Fruit fly (Drosophila melanogaster) whole organism, embryonic: Measurements from ENCODE around the gene CCHa2.

Source experiments
- Ada2b ChIP-seq: fragments of 200-800 bp; sonication (Bioruptor generic); IDR thresholded peaks from 2 replicates; pipeline ENCODE4 v1.3.6; 2022; ENCODE audit warnings: missing biosample characterization, missing genetic modification characterization
- B-H2 ChIP-seq: fragments of 200-800 bp; sonication (Bioruptor generic); optimal IDR thresholded peaks from 2 replicates; lab custom pipeline; 2018; ENCODE audit warnings: missing biosample characterization, mild to moderate bottlenecking, missing genetic modification characterization
- Blimp-1 ChIP-seq: fragments of 200-800 bp; sonication (Bioruptor generic); optimal IDR thresholded peaks from 3 replicates; lab custom pipeline; 2018; ENCODE audit warnings: missing biosample characterization, missing genetic modification characterization, mild to moderate bottlenecking, moderate library complexity, missing genetic modification reagents
- CG1024 ChIP-seq: fragments of 200-800 bp; sonication (Bioruptor generic); IDR thresholded peaks from 2 replicates; pipeline ENCODE4 v1.3.6; 2022; ENCODE audit warnings: missing biosample characterization, missing genetic modification characterization
- CG10274 ChIP-seq: fragments of 200-800 bp; sonication (Bioruptor generic); optimal IDR thresholded peaks from 3 replicates; lab custom pipeline; 2017; ENCODE audit warnings: missing biosample characterization, mild to moderate bottlenecking, missing genetic modification characterization
- CG10543 ChIP-seq: fragments of 200-800 bp; sonication (Bioruptor generic); optimal IDR thresholded peaks from 3 replicates; lab custom pipeline; 2017; ENCODE audit warnings: missing biosample characterization, mild to moderate bottlenecking, missing genetic modification characterization, moderate library complexity
- CG11695 ChIP-seq: fragments of 200-800 bp; sonication (Bioruptor generic); IDR thresholded peaks from 3 replicates; pipeline ENCODE4 v1.3.6; 2022; ENCODE audit warnings: missing biosample characterization, missing genetic modification characterization
- CG12071 ChIP-seq: fragments of 200-800 bp; sonication (Bioruptor generic); optimal IDR thresholded peaks from 3 replicates; lab custom pipeline; 2018; ENCODE audit warnings: missing biosample characterization, mild to moderate bottlenecking, missing genetic modification characterization
- CG13123 ChIP-seq: fragments of 200-800 bp; sonication (Bioruptor generic); optimal IDR thresholded peaks from 2 replicates; lab custom pipeline; 2016; ENCODE audit warnings: missing biosample characterization, missing genetic modification characterization
- CG15269 ChIP-seq: fragments of 200-800 bp; sonication (Bioruptor generic); optimal IDR thresholded peaks from 2 replicates; lab custom pipeline; 2018; ENCODE audit warnings: missing biosample characterization, mild to moderate bottlenecking, missing genetic modification characterization, moderate library complexity
- CG15479 ChIP-seq: fragments of 200-800 bp; sonication (Bioruptor generic); optimal IDR thresholded peaks from 3 replicates; lab custom pipeline; 2019; ENCODE audit warnings: missing biosample characterization, mild to moderate bottlenecking, missing genetic modification characterization, moderate library complexity
- CG15514 ChIP-seq: fragments of 200-800 bp; sonication (Bioruptor generic); optimal IDR thresholded peaks from 3 replicates; lab custom pipeline; 2017; ENCODE audit warnings: missing biosample characterization, missing genetic modification characterization, mild to moderate bottlenecking, moderate library complexity, missing genetic modification reagents
- CG1647 ChIP-seq: fragments of 200-800 bp; sonication (Bioruptor generic); optimal IDR thresholded peaks from 3 replicates; lab custom pipeline; 2016; ENCODE audit warnings: missing biosample characterization, missing genetic modification characterization
- CG17359 ChIP-seq: fragments of 200-800 bp; sonication (Bioruptor generic); optimal IDR thresholded peaks from 3 replicates; lab custom pipeline; 2018; ENCODE audit warnings: missing biosample characterization, mild to moderate bottlenecking, missing genetic modification characterization, moderate library complexity
- CG17612 ChIP-seq: fragments of 200-800 bp; sonication (Bioruptor generic); IDR thresholded peaks from 2 replicates; pipeline ENCODE4 v1.3.6; 2022; ENCODE audit warnings: missing biosample characterization, missing genetic modification characterization
- CG1792 ChIP-seq: fragments of 200-800 bp; sonication (Bioruptor generic); optimal IDR thresholded peaks from 2 replicates; lab custom pipeline; 2016; ENCODE audit warnings: missing biosample characterization, missing genetic modification characterization
- CG2875 ChIP-seq: fragments of 200-800 bp; sonication (Bioruptor generic); optimal IDR thresholded peaks from 2 replicates; lab custom pipeline; 2017; ENCODE audit warnings: missing biosample characterization, mild to moderate bottlenecking, missing genetic modification characterization, missing genetic modification reagents
- CG6254 ChIP-seq: fragments of 200-800 bp; sonication (Bioruptor generic); optimal IDR thresholded peaks from 3 replicates; lab custom pipeline; 2017; ENCODE audit warnings: mild to moderate bottlenecking, missing biosample characterization, missing genetic modification reagents, missing genetic modification characterization
- CG6272 ChIP-seq: fragments of 200-800 bp; sonication (Bioruptor generic); IDR thresholded peaks from 2 replicates; pipeline ENCODE4 v1.3.6; 2022; ENCODE audit warnings: missing biosample characterization, missing genetic modification characterization
- CG7357 ChIP-seq: fragments of 200-800 bp; sonication (Bioruptor generic); IDR thresholded peaks from 3 replicates; pipeline ENCODE4 v1.3.6; 2022; ENCODE audit warnings: missing biosample characterization, missing genetic modification characterization
- CG8290 ChIP-seq, 3 experiments: fragments of 200-800 bp; sonication (Bioruptor generic); optimal IDR thresholded peaks; 2 replicates each; lab custom pipeline; 2016 to 2019; ENCODE audit warnings: missing biosample characterization in 3 of 3, missing genetic modification characterization in 3 of 3, mild to moderate bottlenecking in 2 of 3, moderate library complexity in 1 of 3
- Dek ChIP-seq: fragments of 200-800 bp; sonication (Bioruptor generic); optimal IDR thresholded peaks from 3 replicates; lab custom pipeline; 2019; ENCODE audit warnings: missing biosample characterization, mild to moderate bottlenecking, missing genetic modification characterization, moderate library complexity
- Dp ChIP-seq: fragments of 200-800 bp; sonication (Bioruptor generic); optimal IDR thresholded peaks from 2 replicates; lab custom pipeline; 2018; ENCODE audit warnings: missing biosample characterization, mild to moderate bottlenecking, missing genetic modification characterization, moderate library complexity
- Lhr ChIP-seq: fragments of 200-800 bp; sonication (Bioruptor generic); optimal IDR thresholded peaks from 3 replicates; lab custom pipeline; 2017; ENCODE audit warnings: mild to moderate bottlenecking, missing biosample characterization, missing genetic modification reagents, missing genetic modification characterization
- Lpt ChIP-seq: fragments of >200 bp; optimal IDR thresholded peaks from 2 replicates; lab custom pipeline; 2018; ENCODE audit warnings: missing biosample characterization, missing genetic modification characterization
- Meics ChIP-seq: fragments of 200-800 bp; sonication (Bioruptor generic); optimal IDR thresholded peaks from 2 replicates; lab custom pipeline; 2017; ENCODE audit warnings: missing biosample characterization, mild to moderate bottlenecking, missing genetic modification characterization
- Nf-YA ChIP-seq: fragments of 200-800 bp; sonication (Bioruptor generic); IDR thresholded peaks from 2 replicates; pipeline ENCODE4 v1.3.6; 2022; ENCODE audit warnings: missing biosample characterization, missing genetic modification characterization
- Sox100B ChIP-seq: fragments of 200-800 bp; sonication (Bioruptor generic); optimal IDR thresholded peaks from 3 replicates; lab custom pipeline; 2018; ENCODE audit warnings: missing biosample characterization, mild to moderate bottlenecking, missing genetic modification characterization
- YL-1 ChIP-seq: fragments of 200-800 bp; sonication (Bioruptor generic); optimal IDR thresholded peaks from 3 replicates; lab custom pipeline; 2017; ENCODE audit warnings: missing biosample characterization, mild to moderate bottlenecking, missing genetic modification characterization
- aop ChIP-seq: fragments of 200-800 bp; sonication (Bioruptor generic); IDR thresholded peaks from 2 replicates; pipeline ENCODE4 v1.3.6; 2022; ENCODE audit warnings: missing biosample characterization, missing genetic modification characterization
- ase ChIP-seq: fragments of 200-800 bp; sonication (Bioruptor generic); IDR thresholded peaks from 3 replicates; pipeline ENCODE4 v1.3.6; 2022; ENCODE audit warnings: missing biosample characterization, missing genetic modification characterization
- dan ChIP-seq: fragments of 200-800 bp; sonication (Bioruptor generic); IDR thresholded peaks from 2 replicates; pipeline ENCODE4 v1.3.6; 2022; ENCODE audit warnings: missing biosample characterization, missing genetic modification characterization
- eyg ChIP-seq: fragments of 200-800 bp; sonication (Bioruptor generic); optimal IDR thresholded peaks from 3 replicates; lab custom pipeline; 2016; ENCODE audit warnings: missing biosample characterization, missing genetic modification characterization
- fd96Cb ChIP-seq: fragments of 200-800 bp; sonication (Bioruptor generic); optimal IDR thresholded peaks from 2 replicates; lab custom pipeline; 2018; ENCODE audit warnings: missing biosample characterization, mild to moderate bottlenecking, missing genetic modification characterization, moderate library complexity
- fu2 ChIP-seq: fragments of 200-800 bp; sonication (Bioruptor generic); optimal IDR thresholded peaks from 2 replicates; lab custom pipeline; 2016; ENCODE audit warnings: missing biosample characterization, missing genetic modification characterization
- gcm ChIP-seq: fragments of 200-800 bp; sonication (Bioruptor generic); optimal IDR thresholded peaks from 2 replicates; lab custom pipeline; 2019; ENCODE audit warnings: missing biosample characterization, mild to moderate bottlenecking, missing genetic modification characterization, moderate library complexity
- gem ChIP-seq: fragments of 200-800 bp; sonication (Bioruptor generic); optimal IDR thresholded peaks from 2 replicates; lab custom pipeline; 2019; ENCODE audit warnings: missing biosample characterization, mild to moderate bottlenecking, missing genetic modification characterization, moderate library complexity
- gfzf ChIP-seq: fragments of 200-800 bp; sonication (Bioruptor generic); optimal IDR thresholded peaks from 2 replicates; lab custom pipeline; 2016; ENCODE audit warnings: missing biosample characterization, mild to moderate bottlenecking, missing genetic modification characterization, moderate library complexity
- grau ChIP-seq: fragments of 200-800 bp; optimal IDR thresholded peaks from 3 replicates; lab custom pipeline; 2019; ENCODE audit warnings: missing biosample characterization, mild to moderate bottlenecking, missing genetic modification characterization, moderate library complexity
- ken ChIP-seq: fragments of 200-800 bp; sonication (Bioruptor generic); IDR thresholded peaks from 3 replicates; pipeline ENCODE4 v1.3.6; 2022; ENCODE audit warnings: missing biosample characterization, missing genetic modification characterization
- lmd ChIP-seq: fragments of 200-800 bp; sonication (Bioruptor generic); IDR thresholded peaks from 2 replicates; pipeline ENCODE4 v1.3.6; 2022; ENCODE audit warnings: missing biosample characterization, missing genetic modification characterization
- maf-S ChIP-seq: fragments of 200-800 bp; sonication (Bioruptor generic); optimal IDR thresholded peaks from 2 replicates; lab custom pipeline; 2016; ENCODE audit warnings: missing biosample characterization, missing genetic modification characterization
- nmo ChIP-seq: fragments of 200-800 bp; sonication (Bioruptor generic); optimal IDR thresholded peaks from 2 replicates; lab custom pipeline; 2018; ENCODE audit warnings: missing biosample characterization, mild to moderate bottlenecking, missing genetic modification characterization, moderate library complexity
- pnt ChIP-seq: fragments of 200-800 bp; sonication (Bioruptor generic); optimal IDR thresholded peaks from 3 replicates; lab custom pipeline; 2016; ENCODE audit warnings: missing biosample characterization, missing genetic modification characterization
- pzg ChIP-seq: fragments of 200-800 bp; sonication (Bioruptor generic); optimal IDR thresholded peaks from 3 replicates; lab custom pipeline; 2018; ENCODE audit warnings: missing biosample characterization, mild to moderate bottlenecking, missing genetic modification characterization, moderate library complexity
- scrt ChIP-seq: fragments of 200-800 bp; sonication (Bioruptor generic); optimal IDR thresholded peaks from 2 replicates; lab custom pipeline; 2018; ENCODE audit warnings: missing biosample characterization, mild to moderate bottlenecking, missing genetic modification characterization, moderate library complexity
- sens ChIP-seq: fragments of 200-800 bp; sonication (Bioruptor generic); peaks from one replicate; lab custom pipeline; 2016; ENCODE audit warnings: missing biosample characterization, missing genetic modification characterization

CCHa2 gene

dm6 chr3R:13366561-13367518, 28.2 kb downstream of the CCHa2 start, which contains the start of gene Elp6 (continued):
- 0 out of 2 replicates have a peak, but pooled peaks have one; percentile 18 for TF ChIP-seq Nf-YA (GFP tag; lab: Robert Waterston, UW)
- peak; percentile 37; the same call in 1 of the 3 replicates for TF ChIP-seq CG11695
- 0 out of 2 replicates have a peak, but pooled peaks have one; percentile 10 for TF ChIP-seq CG17612
- peak; percentile 29 for TF ChIP-seq CG10274 (GFP tag; lab: Kevin White, UChicago)
- no peak for TF ChIP-seq CG6254 (GFP tag; lab: Kevin White, UChicago)
- no peak for TF ChIP-seq Lhr (GFP tag; lab: Kevin White, UChicago)
- peak; percentile 64 for TF ChIP-seq ase
- TF ChIP-seq CG1024 = peak; percentile 52; the same call in 1 of the 2 replicates
- TF ChIP-seq Ada2b = peak; percentile 57
- TF ChIP-seq Blimp-1 (GFP tag; lab: Kevin White, UChicago) = peak; percentile 48
- TF ChIP-seq CG15479 = no peak
- peak; percentile 93 for TF ChIP-seq sens
- peak; percentile 47 for TF ChIP-seq CG10543
- peak; percentile 49 for TF ChIP-seq fd96Cb (tag; lab: Kevin White, UChicago)
- TF ChIP-seq Dp (GFP tag; lab: Kevin White, UChicago) = no peak
- TF ChIP-seq CG6272 = peak; percentile 33
- TF ChIP-seq CG15269 = peak; percentile 74
- peak; percentile 62 for TF ChIP-seq lmd (GFP tag; lab: Robert Waterston, UW)
- TF ChIP-seq CG1647 (GFP tag; lab: Kevin White, UChicago) = peak; percentile 45
- peak; percentile 60 for TF ChIP-seq CG1792 (GFP tag; lab: Kevin White, UChicago)
- peak; percentile 9 for TF ChIP-seq pnt
- TF ChIP-seq nmo (GFP tag; lab: Kevin White, UChicago) = peak; percentile 62
- peak; percentile 87 for TF ChIP-seq Meics (GFP tag; lab: Kevin White, UChicago)
- TF ChIP-seq grau (tag; lab: Kevin White, UChicago) = peak; percentile 71
- no peak for TF ChIP-seq CG8290 (GFP tag; optimal IDR thresholded peaks at IDR 0.05; lab: Kevin White, UChicago)
- peak in 1 of 2 experiments; percentile 62 for TF ChIP-seq CG8290 (tag; optimal IDR thresholded peaks at IDR 0.05; lab: Kevin White, UChicago)
- TF ChIP-seq aop (GFP tag; lab: Robert Waterston, UW) = no peak
- TF ChIP-seq pzg (GFP tag; lab: Kevin White, UChicago) = peak; percentile 46
- TF ChIP-seq CG2875 (GFP tag; lab: Kevin White, UChicago) = peak; percentile 34
- TF ChIP-seq CG15514 = peak; percentile 57
- peak; percentile 57 for TF ChIP-seq CG17359 (tag; lab: Kevin White, UChicago)
- no peak for TF ChIP-seq YL-1 (GFP tag; lab: Kevin White, UChicago)
- peak; percentile 60 for TF ChIP-seq Dek (tag; lab: Kevin White, UChicago)
- TF ChIP-seq B-H2 (GFP tag; lab: Kevin White, UChicago) = no peak
- TF ChIP-seq CG12071 (GFP tag; lab: Kevin White, UChicago) = no peak
- TF ChIP-seq Sox100B (GFP tag; lab: Kevin White, UChicago) = peak; percentile 81
- TF ChIP-seq CG7357 (GFP tag; lab: Robert Waterston, UW) = no peak
- peak; percentile 72 for TF ChIP-seq fu2 (GFP tag; lab: Kevin White, UChicago)
- TF ChIP-seq CG13123 = peak; percentile 33
- no peak for TF ChIP-seq Lpt
- peak; percentile 34 for TF ChIP-seq gfzf (GFP tag; lab: Kevin White, UChicago)
- peak; percentile 31 for TF ChIP-seq maf-S (GFP tag; lab: Kevin White, UChicago)
- peak; percentile 68 for TF ChIP-seq scrt
- TF ChIP-seq gem (tag; lab: Kevin White, UChicago) = peak; percentile 81
- TF ChIP-seq ken = 0 out of 3 replicates have a peak, but pooled peaks have one; percentile 20
- no peak for TF ChIP-seq gcm (GFP tag; lab: Kevin White, UChicago)
- no peak for TF ChIP-seq dan (GFP tag; lab: Robert Waterston, UW)
- peak; percentile 52 for TF ChIP-seq eyg
